Worm (Caenorhabditis elegans) whole organism, mixed stage, embryonic: Measurements from ENCODE around the gene hipr-1.
A peak's percentile ranks its signal among the peaks of the same experiment; 100 is the strongest.

Source experiments
- bed-3 ChIP-seq: fragments of 200-800 bp; sonication (Bioruptor generic); optimal IDR thresholded peaks from 3 replicates; lab custom pipeline; 2018; ENCODE audit warnings: mild to moderate bottlenecking, missing genetic modification characterization, moderate library complexity, missing compliant biosample characterization
- ceh-43 ChIP-seq: fragments of 200-800 bp; sonication (Bioruptor generic); optimal IDR thresholded peaks from 2 replicates; lab custom pipeline; 2018; ENCODE audit warnings: mild to moderate bottlenecking, missing genetic modification characterization, moderate library complexity, missing compliant biosample characterization
- ces-1 ChIP-seq: fragments of 150-350 bp; optimal IDR thresholded peaks from 2 replicates; lab custom pipeline; 2014; ENCODE audit warnings: missing biosample characterization, missing genetic modification reagents, missing genetic modification characterization
- cnd-1 ChIP-seq: fragments of 200-800 bp; sonication (Bioruptor generic); optimal IDR thresholded peaks from 2 replicates; lab custom pipeline; 2018; ENCODE audit warnings: mild to moderate bottlenecking, missing genetic modification characterization, missing compliant biosample characterization
- drap-1 ChIP-seq: fragments of 200-800 bp; sonication (Bioruptor generic); optimal IDR thresholded peaks from 3 replicates; lab custom pipeline; 2018; ENCODE audit warnings: mild to moderate bottlenecking, missing genetic modification characterization, missing compliant biosample characterization
- elt-1 ChIP-seq: sonication (generic microtip); optimal IDR thresholded peaks from 2 replicates; lab custom pipeline; 2017; ENCODE audit warnings: missing genetic modification characterization, mild to moderate bottlenecking, missing compliant biosample characterization, antibody characterized with exemption, moderate library complexity, borderline replicate concordance; ENCODE audit not compliant: insufficient read depth
- elt-3 ChIP-seq: fragments of 150-350 bp; optimal IDR thresholded peaks from 2 replicates; lab custom pipeline; 2014; ENCODE audit warnings: missing biosample characterization, missing genetic modification characterization
- flh-1 ChIP-seq: fragments of 200-800 bp; sonication (Bioruptor generic); optimal IDR thresholded peaks from 2 replicates; lab custom pipeline; 2018; ENCODE audit warnings: mild to moderate bottlenecking, missing genetic modification characterization, moderate library complexity, missing compliant biosample characterization
- ham-2 ChIP-seq: fragments of 200-800 bp; sonication (Bioruptor generic); optimal IDR thresholded peaks from 2 replicates; lab custom pipeline; 2018; ENCODE audit warnings: mild to moderate bottlenecking, missing genetic modification characterization, missing compliant biosample characterization
- hlh-1 ChIP-seq: fragments of 150-350 bp; optimal IDR thresholded peaks from 2 replicates; lab custom pipeline; 2014; ENCODE audit warnings: missing biosample characterization, missing genetic modification reagents, missing genetic modification characterization
- lin-13 ChIP-seq: fragments of 150-350 bp; optimal IDR thresholded peaks from 2 replicates; lab custom pipeline; 2014; ENCODE audit warnings: missing biosample characterization, missing genetic modification characterization
- lin-32 ChIP-seq: fragments of 200-800 bp; sonication (Bioruptor generic); optimal IDR thresholded peaks from 2 replicates; lab custom pipeline; 2018; ENCODE audit warnings: mild to moderate bottlenecking, missing genetic modification characterization, missing compliant biosample characterization
- lsy-2 ChIP-seq: fragments of 150-350 bp; optimal IDR thresholded peaks from 2 replicates; lab custom pipeline; 2014; ENCODE audit warnings: missing biosample characterization, missing genetic modification characterization
- mab-5 ChIP-seq: fragments of 150-350 bp; optimal IDR thresholded peaks from 2 replicates; lab custom pipeline; 2014; ENCODE audit warnings: missing biosample characterization, missing genetic modification characterization
- mep-1 ChIP-seq: fragments of 150-350 bp; optimal IDR thresholded peaks from 2 replicates; lab custom pipeline; 2017; ENCODE audit warnings: missing biosample characterization, missing genetic modification reagents, missing genetic modification characterization, inconsistent platforms
- mls-2 ChIP-seq: sonication (generic microtip); optimal IDR thresholded peaks from 2 replicates; lab custom pipeline; 2016; ENCODE audit warnings: mild to moderate bottlenecking, missing genetic modification characterization, moderate library complexity, missing compliant biosample characterization
- nhr-12 ChIP-seq: fragments of 150-350 bp; optimal IDR thresholded peaks from 2 replicates; lab custom pipeline; 2014; ENCODE audit warnings: missing biosample characterization, missing genetic modification characterization
- nhr-2 ChIP-seq: fragments of 150-350 bp; optimal IDR thresholded peaks from 2 replicates; lab custom pipeline; 2014; ENCODE audit warnings: missing biosample characterization, missing genetic modification characterization
- nhr-237 ChIP-seq: fragments of 150-350 bp; optimal IDR thresholded peaks from 2 replicates; lab custom pipeline; 2014; ENCODE audit warnings: missing biosample characterization, missing genetic modification characterization
- nhr-76 ChIP-seq: sonication (generic microtip); optimal IDR thresholded peaks from 2 replicates; lab custom pipeline; 2017; ENCODE audit warnings: missing biosample characterization, missing genetic modification characterization
- pha-4 ChIP-seq: fragments of 150-350 bp; optimal IDR thresholded peaks from 2 replicates; lab custom pipeline; 2018; ENCODE audit warnings: missing biosample characterization, missing genetic modification reagents, missing genetic modification characterization
- sem-2 ChIP-seq: fragments of 200-800 bp; sonication (Bioruptor generic); optimal IDR thresholded peaks from 2 replicates; lab custom pipeline; 2018; ENCODE audit warnings: mild to moderate bottlenecking, missing genetic modification characterization, missing compliant biosample characterization
- snpc-4 ChIP-seq: fragments of 150-350 bp; optimal IDR thresholded peaks from 2 replicates; lab custom pipeline; 2014; ENCODE audit warnings: missing biosample characterization, missing genetic modification characterization
- sptf-1 ChIP-seq: sonication (generic microtip); optimal IDR thresholded peaks from 2 replicates; lab custom pipeline; 2017; ENCODE audit warnings: mild to moderate bottlenecking, missing genetic modification characterization, moderate library complexity, missing compliant biosample characterization
- tbx-8 ChIP-seq: fragments of 200-800 bp; sonication (Bioruptor generic); optimal IDR thresholded peaks from 2 replicates; lab custom pipeline; 2018; ENCODE audit warnings: mild to moderate bottlenecking, missing genetic modification characterization, moderate library complexity, missing compliant biosample characterization
- unc-120 ChIP-seq: sonication (generic microtip); optimal IDR thresholded peaks from 2 replicates; lab custom pipeline; 2017; ENCODE audit warnings: missing genetic modification characterization, missing compliant biosample characterization; ENCODE audit not compliant: poor library complexity, severe bottlenecking
- unc-39 ChIP-seq: fragments of 150-350 bp; optimal IDR thresholded peaks from 2 replicates; lab custom pipeline; 2014; ENCODE audit warnings: missing biosample characterization, missing genetic modification characterization
- unc-62 ChIP-seq: fragments of 150-350 bp; optimal IDR thresholded peaks from 2 replicates; lab custom pipeline; 2014; ENCODE audit warnings: missing biosample characterization, missing genetic modification reagents, missing genetic modification characterization
- zip-8 ChIP-seq: fragments of 150-350 bp; optimal IDR thresholded peaks from 2 replicates; lab custom pipeline; 2014; ENCODE audit warnings: missing biosample characterization, missing genetic modification characterization

hipr-1 gene

ce11 chrIII:8683679-8684263, 36.2 kb upstream of the hipr-1 start, which contains the start of gene fli-1:
TSS of gene fli-1 (minus strand) at chrIII:8683736.
- no peak for TF ChIP-seq ceh-43
- peak; percentile 51 for TF ChIP-seq sptf-1 (tag; lab: Kevin White, UChicago)
- no peak for TF ChIP-seq snpc-4 (tag; lab: Kevin White, UChicago)

DNA sequence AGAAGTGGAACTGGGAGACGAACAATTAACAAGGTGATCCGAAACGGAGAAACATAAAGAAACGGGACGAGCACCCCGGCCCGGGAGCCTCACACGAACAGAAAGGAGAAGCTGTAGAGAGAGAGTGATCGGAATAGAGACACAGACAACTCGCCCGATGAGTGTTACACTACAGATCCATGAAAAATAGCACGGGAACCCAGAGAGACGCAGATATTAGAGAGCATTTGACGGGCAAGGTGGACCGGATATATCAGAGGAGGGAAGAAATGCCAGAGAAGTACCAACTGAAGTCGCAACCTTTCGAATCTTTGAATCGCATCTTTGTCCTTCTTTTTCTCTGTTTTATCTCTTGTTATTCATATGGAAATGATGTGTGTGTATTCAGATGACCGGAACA, 35.6 kb upstream of the hipr-1 start, which contains the start of gene anmt-1:
Gene anmt-1, plus strand, starts transcription at position 388 of the 400 bp plus-strand sequence.
- TF ChIP-seq unc-62 (GFP tag; lab: Kevin White, UChicago) (peak; percentile 42), hlh-1 (peak; percentile 61), lin-13 (tag; lab: Kevin White, UChicago) (no peak), zip-8 (no peak), bed-3 (GFP tag; lab: Kevin White, UChicago) (no peak), nhr-76 (no peak), unc-120 (peak; percentile 52), snpc-4 (tag; lab: Kevin White, UChicago) (no peak), drap-1 (GFP tag; lab: Kevin White, UChicago) (no peak), pha-4 (tag; lab: Kevin White, UChicago) (no peak)
- TF ChIP-seq, all 35 proteins: peak for 3

DNA sequence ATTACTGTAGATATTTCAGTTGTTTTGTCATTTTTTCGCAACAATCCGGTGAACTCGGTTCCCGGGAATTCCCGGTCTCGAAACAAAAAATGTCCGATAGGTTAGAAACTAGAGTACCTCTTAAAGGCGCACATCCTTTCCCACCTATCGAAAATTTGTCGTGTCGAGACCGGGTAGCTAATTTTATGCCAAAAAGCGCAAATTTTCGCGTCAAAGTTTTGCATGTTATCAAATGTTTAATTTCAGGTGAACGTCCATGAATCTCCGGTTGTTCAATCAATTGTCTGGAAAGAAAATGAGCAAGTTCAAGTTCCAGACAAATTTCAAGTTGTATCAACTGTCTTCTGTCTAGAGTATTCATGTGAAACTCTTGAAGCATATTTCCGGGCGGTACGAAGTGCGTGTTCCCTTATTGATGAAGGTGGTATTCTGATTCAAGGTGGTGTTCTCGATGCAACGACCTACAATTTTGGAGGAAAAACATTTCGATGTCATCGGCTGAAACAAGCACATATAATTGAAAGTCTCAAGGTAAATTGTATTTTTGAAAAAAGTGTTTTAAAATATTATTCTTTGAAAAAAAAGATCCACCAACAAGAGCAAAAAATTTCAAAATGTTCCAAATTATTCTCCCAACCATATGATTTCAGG, 34.3 kb upstream of the hipr-1 start:
- TF ChIP-seq lsy-2 = no peak
- TF ChIP-seq mep-1 (tag; lab: Kevin White, UChicago) = no peak
- no peak for TF ChIP-seq elt-1 (tag; lab: Kevin White, UChicago)
- no peak for TF ChIP-seq mls-2 (tag; lab: Kevin White, UChicago)
- no peak for TF ChIP-seq drap-1 (GFP tag; lab: Kevin White, UChicago)
- no peak for TF ChIP-seq bed-3 (GFP tag; lab: Kevin White, UChicago)

- TF ChIP-seq flh-1 (GFP tag; lab: Kevin White, UChicago) (no peak), nhr-12 (tag; lab: Kevin White, UChicago) (no peak), sem-2 (GFP tag; lab: Kevin White, UChicago) (no peak), hlh-1 (no peak), snpc-4 (tag; lab: Kevin White, UChicago) (no peak), lin-13 (tag; lab: Kevin White, UChicago) (no peak), elt-3 (tag; lab: Kevin White, UChicago) (no peak), nhr-2 (tag; lab: Kevin White, UChicago) (no peak), drap-1 (GFP tag; lab: Kevin White, UChicago) (no peak), ceh-43 (no peak), ces-1 (GFP tag; lab: Kevin White, UChicago) (no peak), nhr-237 (no peak), unc-120 (no peak), mab-5 (tag; lab: Kevin White, UChicago) (no peak), nhr-76 (no peak), unc-39 (tag; lab: Kevin White, UChicago) (no peak), tbx-8 (no peak), cnd-1 (tag; lab: Kevin White, UChicago) (no peak), lin-32 (GFP tag; lab: Kevin White, UChicago) (no peak), zip-8 (no peak)
These were observed 31.5 kb upstream of the hipr-1 start, which contains the start of gene hadb-1 for ce11 chrIII:8688438-8688946. TSS of gene hadb-1 (minus strand) at chrIII:8688488.

ce11 chrIII:8689143-8689542, 30.9 kb upstream of the hipr-1 start:
- TF ChIP-seq cnd-1 (tag; lab: Kevin White, UChicago) (no peak), sem-2 (GFP tag; lab: Kevin White, UChicago) (no peak), unc-62 (GFP tag; lab: Kevin White, UChicago) (no peak), ham-2 (GFP tag; lab: Kevin White, UChicago) (no peak), mep-1 (tag; lab: Kevin White, UChicago) (no peak), sptf-1 (tag; lab: Kevin White, UChicago) (no peak), lin-32 (GFP tag; lab: Kevin White, UChicago) (no peak)
